Fruit fly (Drosophila melanogaster): ENCODE data around the gene Brms1.

DNA sequence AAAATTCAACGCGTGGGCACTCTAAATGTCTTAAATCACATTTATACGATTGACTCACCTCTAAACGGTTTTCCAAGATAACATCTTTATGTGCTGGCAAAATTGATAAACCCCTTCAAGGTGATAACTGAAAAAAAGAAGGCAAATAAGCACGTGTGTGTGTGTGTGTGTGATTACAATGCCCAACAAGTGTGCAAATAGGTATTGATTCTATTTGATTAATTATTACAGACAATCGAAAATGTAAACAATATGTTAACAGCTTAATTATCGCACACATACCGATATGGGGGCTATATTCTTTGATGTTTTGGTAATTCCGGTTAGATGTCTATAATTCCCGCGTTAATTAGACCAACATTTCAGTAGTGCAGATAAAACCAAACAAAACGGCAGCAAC lies 22.9 kb downstream of the Brms1 start:
- TF ChIP-seq EcR (GFP tag; optimal IDR thresholded peaks at IDR 0.05) (no peak), psq (optimal IDR thresholded peaks at IDR 0.05) (no peak), pan (optimal IDR thresholded peaks at IDR 0.05) (no peak)

All from whole organism.